Worm (Caenorhabditis elegans): Measurements from ENCODE around the gene srbc-6.
A peak's percentile ranks its signal among the peaks of the same experiment; 100 is the strongest.

Gene srbc-6

DNA sequence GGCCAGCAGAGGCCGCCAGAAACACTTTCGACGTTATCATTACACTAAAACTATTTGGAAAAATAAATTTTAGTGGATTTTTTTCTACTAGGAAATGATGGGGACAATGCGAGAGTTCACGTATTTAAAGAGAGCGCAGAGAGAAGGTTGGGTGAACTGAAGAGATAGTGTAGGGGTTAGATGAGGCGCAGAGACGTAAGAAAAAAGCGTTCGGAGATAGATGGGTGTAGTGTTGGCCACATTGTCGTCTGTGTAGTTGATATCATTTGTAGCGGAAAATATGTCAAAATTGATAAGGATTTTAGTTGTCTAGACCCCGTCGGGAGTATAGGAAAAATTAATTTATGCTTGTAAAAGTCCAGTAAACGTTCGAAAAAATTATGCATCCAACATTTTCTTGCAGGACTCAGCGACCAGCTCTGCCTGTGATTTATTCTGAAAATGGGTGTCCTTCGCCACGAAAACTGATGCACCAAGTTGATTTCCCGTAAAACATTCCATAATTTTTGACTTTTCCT, 23.2 kb downstream of the srbc-6 start, which contains the start of the genes Y73C8B.3 and Y73C8B.9:
Gene Y73C8B.3 (minus strand): TSS at position 147 of the 518 bp plus-strand sequence.
Gene Y73C8B.9 (plus strand): TSS at position 468 of the 518 bp plus-strand sequence.
- TF ChIP-seq duxl-1 (tag; optimal IDR thresholded peaks at IDR 0.05; ENCODE audit: poor library complexity), result peak; percentile 36
- TF ChIP-seq ceh-20 (GFP tag; IDR thresholded peaks at IDR 0.05), result peak; percentile 40; the same call in 1 of the 2 replicates
- TF ChIP-seq ceh-44 (GFP tag; IDR thresholded peaks at IDR 0.05), result no peak
- no peak for TF ChIP-seq nhr-42 (GFP tag; IDR thresholded peaks at IDR 0.05)
- TF ChIP-seq nhr-237 (tag; optimal IDR thresholded peaks at IDR 0.05), result no peak
- no peak for TF ChIP-seq daf-16 (GFP tag; optimal IDR thresholded peaks at IDR 0.05)
- TF ChIP-seq daf-16 (tag; optimal IDR thresholded peaks at IDR 0.05), result peak; percentile 7
- TF ChIP-seq lin-39 (tag; optimal IDR thresholded peaks at IDR 0.05), result no peak
- TF ChIP-seq ceh-62 (tag; optimal IDR thresholded peaks at IDR 0.05), result no peak
- peak; percentile 22 for TF ChIP-seq cey-2 (tag; optimal IDR thresholded peaks at IDR 0.05; ENCODE audit: borderline replicate concordance, insufficient read depth)
- TF ChIP-seq ZK337.2 (GFP tag; IDR thresholded peaks at IDR 0.05), result no peak
- peak in 1 of 2 experiments; percentile 83 for TF ChIP-seq unc-62 (GFP tag; optimal IDR thresholded peaks at IDR 0.05 in 1 of 2)
- no peak for TF ChIP-seq unc-62 (tag; optimal IDR thresholded peaks at IDR 0.05)
- no peak for TF ChIP-seq nhr-25 (tag; optimal IDR thresholded peaks at IDR 0.05; ENCODE audit: borderline replicate concordance, insufficient read depth)
- TF ChIP-seq mxl-3 (GFP tag; optimal IDR thresholded peaks at IDR 0.05), result peak; percentile 43
- no peak for TF ChIP-seq F44E2.7 (GFP tag; IDR thresholded peaks at IDR 0.05)
- TF ChIP-seq mep-1 (tag; optimal IDR thresholded peaks at IDR 0.05), result peak; percentile 1
- TF ChIP-seq hlh-30 (tag; optimal IDR thresholded peaks at IDR 0.05; ENCODE audit: insufficient read depth), result no peak
- TF ChIP-seq nhr-77 (tag; optimal IDR thresholded peaks at IDR 0.05), result peak; percentile 62
- TF ChIP-seq nhr-48 (tag; optimal IDR thresholded peaks at IDR 0.05), result peak; percentile 76
- peak; percentile 100 for TF ChIP-seq nhr-28 (tag; optimal IDR thresholded peaks at IDR 0.05)
- TF ChIP-seq lin-1 (GFP tag; IDR thresholded peaks at IDR 0.05), result peak; percentile 55; the same call in 1 of the 2 replicates
- no peak for TF ChIP-seq pha-4 (GFP tag; IDR thresholded peaks at IDR 0.05)
- TF ChIP-seq pha-4 (tag; optimal IDR thresholded peaks at IDR 0.05), result no peak
- TF ChIP-seq hmg-1.1 (GFP tag; IDR thresholded peaks at IDR 0.05), result peak; percentile 63; the same call in 1 of the 2 replicates
- TF ChIP-seq mes-2 (tag; optimal IDR thresholded peaks at IDR 0.05; ENCODE audit: poor library complexity, severe bottlenecking), result peak; percentile 39
- peak in 1 of 2 experiments; percentile 21 for TF ChIP-seq lsy-2 (tag; optimal IDR thresholded peaks at IDR 0.05)
- peak; percentile 72 for TF ChIP-seq hlh-11 (tag; optimal IDR thresholded peaks at IDR 0.05)
- peak; percentile 59 for TF ChIP-seq dve-1 (tag; optimal IDR thresholded peaks at IDR 0.05; ENCODE audit: insufficient read depth)
- peak; percentile 95 for TF ChIP-seq aha-1 (tag)
- TF ChIP-seq nhr-102 (tag; optimal IDR thresholded peaks at IDR 0.05), result peak; percentile 9
- 0 out of 2 replicates have a peak, but pooled peaks have one; percentile 14 for TF ChIP-seq php-3 (GFP tag; IDR thresholded peaks at IDR 0.05)
- peak; percentile 83 for TF ChIP-seq dmd-6 (GFP tag; IDR thresholded peaks at IDR 0.05)

DNA sequence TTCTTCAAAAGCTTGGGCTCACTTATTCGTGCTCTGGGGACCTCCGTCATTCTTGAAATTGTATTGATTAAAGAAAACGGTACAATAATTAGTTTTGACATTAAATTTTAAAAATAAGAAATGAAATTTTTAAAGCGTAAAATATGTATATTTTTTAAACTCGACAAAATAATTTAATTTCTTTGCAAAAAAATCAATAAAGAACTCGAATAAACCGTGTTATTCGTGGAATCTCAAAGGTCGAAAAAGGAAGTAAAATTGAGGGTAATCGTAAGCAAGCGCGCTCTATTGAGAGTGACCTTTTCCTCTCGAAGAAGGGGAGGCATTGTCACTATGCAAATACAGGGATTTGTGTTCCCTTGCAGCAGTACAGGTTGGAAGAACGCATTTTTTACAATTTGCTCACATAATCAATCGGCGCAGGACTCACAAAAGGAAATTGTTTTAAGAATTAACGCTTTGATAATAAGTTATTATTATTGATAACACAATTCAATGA, 25.1 kb downstream of the srbc-6 start, which contains the start of gene Y73C8B.2:
Gene Y73C8B.2 (minus strand): TSS at position 51 of the 499 bp plus-strand sequence.
- TF ChIP-seq F49E8.2 (tag; optimal IDR thresholded peaks at IDR 0.05; ENCODE audit: borderline replicate concordance) (no peak), lin-38 (GFP tag; IDR thresholded peaks at IDR 0.05) (peak; percentile 81), unc-62 (GFP tag; optimal IDR thresholded peaks at IDR 0.05 in 1 of 2) (peak in 1 of 2 experiments; percentile 85), unc-62 (tag; optimal IDR thresholded peaks at IDR 0.05) (no peak), pqm-1 (tag; optimal IDR thresholded peaks at IDR 0.05) (peak; percentile 14), nhr-6 (tag; optimal IDR thresholded peaks at IDR 0.05) (peak; percentile 83), spr-3 (GFP tag; optimal IDR thresholded peaks at IDR 0.05) (no peak), mdl-1 (tag; optimal IDR thresholded peaks at IDR 0.05) (no peak), nhr-102 (tag; optimal IDR thresholded peaks at IDR 0.05) (peak; percentile 34), daf-16 (GFP tag; optimal IDR thresholded peaks at IDR 0.05) (no peak), daf-16 (tag; optimal IDR thresholded peaks at IDR 0.05) (peak; percentile 13), tra-1 (GFP tag; IDR thresholded peaks at IDR 0.05) (no peak), nhr-28 (tag; optimal IDR thresholded peaks at IDR 0.05) (peak; percentile 38), fos-1 (tag; optimal IDR thresholded peaks at IDR 0.05) (no peak), nhr-237 (tag; optimal IDR thresholded peaks at IDR 0.05) (no peak), dve-1 (tag; optimal IDR thresholded peaks at IDR 0.05; ENCODE audit: insufficient read depth) (peak; percentile 35), nhr-77 (tag; optimal IDR thresholded peaks at IDR 0.05) (peak; percentile 7), ceh-32 (tag; optimal IDR thresholded peaks at IDR 0.05; ENCODE audit: poor library complexity) (no peak), lsy-2 (tag; optimal IDR thresholded peaks at IDR 0.05) (peak in 1 of 2 experiments; percentile 58), ceh-62 (tag; optimal IDR thresholded peaks at IDR 0.05) (no peak), nhr-25 (tag; optimal IDR thresholded peaks at IDR 0.05; ENCODE audit: borderline replicate concordance, insufficient read depth) (no peak), hlh-11 (tag; optimal IDR thresholded peaks at IDR 0.05) (peak; percentile 0), daf-19 (GFP tag; conservative IDR thresholded peaks at IDR 0.05) (no peak), lin-39 (tag; optimal IDR thresholded peaks at IDR 0.05) (no peak), mdt-29 (GFP tag; IDR thresholded peaks at IDR 0.05) (no peak), mep-1 (tag; optimal IDR thresholded peaks at IDR 0.05) (peak; percentile 59), hmg-1.1 (GFP tag; IDR thresholded peaks at IDR 0.05) (peak; percentile 36; the same call in 1 of the 2 replicates), rbr-2 (tag; optimal IDR thresholded peaks at IDR 0.05) (peak; percentile 15), aha-1 (tag) (peak; percentile 92)
